Worm (Caenorhabditis elegans) whole organism, young adult: ENCODE data around the gene otub-4.

Experiments
- cebp-1 ChIP-seq, 2 experiments: fragments of 200-800 bp in 1 of 2; sonication (Bioruptor generic) in 1 of 2; sonication (generic microtip) in 1 of 2; IDR thresholded peaks in 1 of 2; optimal IDR thresholded peaks in 1 of 2; 2 replicates each; pipeline versions ENCODE4 v1.3.6 to Lab custom; 2017 to 2022; ENCODE audit warnings: missing compliant biosample characterization in 2 of 2, missing genetic modification characterization in 2 of 2, mild to moderate bottlenecking in 1 of 2, missing genetic modification reagents in 1 of 2, moderate library complexity in 1 of 2
- egl-18 ChIP-seq: fragments of 200-800 bp; sonication (Bioruptor generic); IDR thresholded peaks from 2 replicates; pipeline ENCODE4 v1.3.6; 2022; ENCODE audit warnings: missing genetic modification reagents, missing genetic modification characterization, missing compliant biosample characterization
- ekl-4 ChIP-seq: fragments of 200-800 bp; sonication (Bioruptor generic); IDR thresholded peaks from 2 replicates; pipeline ENCODE4 v1.3.6; 2022; ENCODE audit warnings: missing genetic modification reagents, missing genetic modification characterization, missing compliant biosample characterization
- hsf-1 ChIP-seq: fragments of 200-800 bp; sonication (Bioruptor generic); IDR thresholded peaks from 2 replicates; pipeline ENCODE4 v1.3.6; 2022; ENCODE audit warnings: missing genetic modification reagents, missing genetic modification characterization, missing compliant biosample characterization
- unc-62 ChIP-seq: fragments of 150-350 bp; optimal IDR thresholded peaks from 2 replicates; lab custom pipeline; 2014; ENCODE audit warnings: missing biosample characterization, missing genetic modification reagents, missing genetic modification characterization

DNA sequence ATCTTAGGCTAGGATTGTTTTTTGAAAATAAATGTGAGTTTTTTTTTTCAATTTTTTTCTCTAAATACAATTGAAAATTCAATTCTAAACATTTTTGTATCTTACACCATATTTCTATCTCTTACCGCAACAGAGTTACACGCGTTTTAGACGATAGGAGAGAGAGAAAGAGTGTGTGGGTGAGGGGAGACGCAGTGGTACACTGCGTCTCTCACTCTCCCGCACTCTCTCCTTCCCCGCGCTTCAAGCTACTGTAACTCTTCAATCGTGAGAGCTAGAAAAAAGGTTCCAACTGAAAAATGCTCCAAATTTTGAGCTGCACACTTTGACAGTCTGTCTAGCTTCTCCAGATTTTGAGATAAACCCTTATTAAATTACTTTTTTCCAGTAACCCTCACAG is 14.1 kb downstream of the otub-4 start:
- no peak for TF ChIP-seq hsf-1 (GFP tag; lab: Robert Waterston, UW)
- no peak for TF ChIP-seq unc-62 (GFP tag; lab: Kevin White, UChicago)
- TF ChIP-seq ekl-4 = no peak
- no peak for TF ChIP-seq egl-18 (GFP tag; lab: Robert Waterston, UW)
- TF ChIP-seq cebp-1 (GFP tag; IDR thresholded peaks at IDR 0.05; lab: Robert Waterston, UW) = no peak
- TF ChIP-seq cebp-1 (tag; optimal IDR thresholded peaks at IDR 0.05; lab: Kevin White, UChicago) = no peak
